Worm (Caenorhabditis elegans): ENCODE results near the gene C25F9.9.

ce11 chrV:19449544-19449943, 33.1 kb downstream of the C25F9.9 start, which contains the start of gene M04C3.5:
- no peak for TF ChIP-seq lin-13 (GFP tag; optimal IDR thresholded peaks at IDR 0.05)
- no peak for TF ChIP-seq fkh-4 (tag; optimal IDR thresholded peaks at IDR 0.05; ENCODE audit: borderline replicate concordance)
- TF ChIP-seq mab-9 (GFP tag; IDR thresholded peaks at IDR 0.05), result no peak
- no peak for TF ChIP-seq nhr-11 (tag; optimal IDR thresholded peaks at IDR 0.05)
- no peak for TF ChIP-seq unc-130 (tag; optimal IDR thresholded peaks at IDR 0.05)
- no peak for TF ChIP-seq lin-15B (tag; optimal IDR thresholded peaks at IDR 0.05)
- TF ChIP-seq C16A3.4 (tag; optimal IDR thresholded peaks at IDR 0.05), result no peak
- no peak for TF ChIP-seq C04F5.9 (tag; optimal IDR thresholded peaks at IDR 0.05)
- no peak for TF ChIP-seq zag-1 (tag; optimal IDR thresholded peaks at IDR 0.05)
- no peak for TF ChIP-seq tbx-2 (tag; optimal IDR thresholded peaks at IDR 0.05)
- TF ChIP-seq dsc-1 (tag; optimal IDR thresholded peaks at IDR 0.05), result no peak
- TF ChIP-seq sptf-1 (tag; optimal IDR thresholded peaks at IDR 0.05), result no peak
